Fruit fly (Drosophila melanogaster): ENCODE measurements around the gene CG11267.

DNA sequence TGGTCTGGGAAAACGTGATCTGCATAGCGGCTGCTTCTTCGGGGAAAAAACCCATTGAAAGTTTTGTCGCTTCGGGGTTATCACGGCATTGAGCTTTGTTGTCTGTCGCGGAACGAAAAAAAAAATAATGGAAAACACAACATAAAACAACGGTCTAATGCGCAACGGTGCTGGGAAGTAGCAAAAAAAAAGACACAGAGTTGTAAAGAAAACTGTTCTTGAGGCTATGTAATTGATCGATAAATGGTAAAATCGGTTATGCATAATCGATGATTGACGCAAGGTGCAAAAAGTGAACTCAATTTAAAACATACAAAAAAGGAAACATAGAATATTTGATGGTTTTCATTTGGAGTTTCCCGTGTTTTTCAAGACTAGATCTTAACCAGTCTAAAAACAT lies 15.5 kb downstream of the CG11267 start:
- TF ChIP-seq pan (optimal IDR thresholded peaks at IDR 0.05) (no peak), Dll (optimal IDR thresholded peaks at IDR 0.05) (no peak), CG8478 (optimal IDR thresholded peaks at IDR 0.05) (no peak), psq (optimal IDR thresholded peaks at IDR 0.05) (no peak), EcR (GFP tag; optimal IDR thresholded peaks at IDR 0.05) (no peak)

Measured in whole organism.